Fruit fly (Drosophila melanogaster): ENCODE measurements around the gene CG12259.

The CG12259 gene

dm6 chr3R:27919385-27919789 is 1.5 kb downstream of the CG12259 start, which contains the start of gene Boh1 (continued):
- TF ChIP-seq ken (GFP tag; IDR thresholded peaks at IDR 0.05) (no peak), C15 (GFP tag; IDR thresholded peaks at IDR 0.05) (no peak), Poxn (GFP tag; IDR thresholded peaks at IDR 0.05) (no peak), crp (GFP tag; optimal IDR thresholded peaks at IDR 0.05) (no peak), Eip74EF (GFP tag; optimal IDR thresholded peaks at IDR 0.05) (peak in 1 of 2 experiments; percentile 12), Sox102F (GFP tag; optimal IDR thresholded peaks at IDR 0.05) (peak; percentile 18), CG10654 (GFP tag; optimal IDR thresholded peaks at IDR 0.05) (no peak), Opbp (GFP tag; IDR thresholded peaks at IDR 0.05; ENCODE audit: partially characterized antibody) (no peak), bcd (GFP tag; optimal IDR thresholded peaks at IDR 0.05) (no peak), CG17361 (GFP tag; IDR thresholded peaks at IDR 0.05) (peak; percentile 69; the same call in 2 of the 3 replicates), CG10959 (GFP tag; IDR thresholded peaks at IDR 0.05) (no peak), CG18764 (GFP tag; optimal IDR thresholded peaks at IDR 0.05) (peak; percentile 6), esg (GFP tag; conservative IDR thresholded peaks at IDR 0.05) (no peak), lab (GFP tag; optimal IDR thresholded peaks at IDR 0.05) (no peak), CG33557 (GFP tag; optimal IDR thresholded peaks at IDR 0.05) (peak; percentile 37), CG1024 (GFP tag; IDR thresholded peaks at IDR 0.05) (no peak), Fer3 (tag; optimal IDR thresholded peaks at IDR 0.05) (peak; percentile 17), Med (GFP tag) (peak; percentile 69), CG13775 (GFP tag; optimal IDR thresholded peaks at IDR 0.05) (peak; percentile 26), Dll (GFP tag; IDR thresholded peaks at IDR 0.05; ENCODE audit: partially characterized antibody) (no peak)

- no peak for TF ChIP-seq fu2 (GFP tag; optimal IDR thresholded peaks at IDR 0.05)
- peak; percentile 9; the same call in 2 of the 4 replicates for TF ChIP-seq Gug (GFP tag; IDR thresholded peaks at IDR 0.05)
- TF ChIP-seq crc (GFP tag; optimal IDR thresholded peaks at IDR 0.05) = no peak
- peak; percentile 74 for TF ChIP-seq sob (GFP tag; IDR thresholded peaks at IDR 0.05)
- peak; percentile 16; the same call in 1 of the 2 replicates for TF ChIP-seq E2f2 (GFP tag; IDR thresholded peaks at IDR 0.05)
- TF ChIP-seq CG13123 (GFP tag; optimal IDR thresholded peaks at IDR 0.05) = no peak
- no peak for TF ChIP-seq CG12299 (tag; optimal IDR thresholded peaks at IDR 0.05)
- peak; percentile 69 for TF ChIP-seq CG3281 (GFP tag; optimal IDR thresholded peaks at IDR 0.05)
- peak in 1 of 2 experiments; percentile 19 for TF ChIP-seq crp (GFP tag; optimal IDR thresholded peaks at IDR 0.05)
- TF ChIP-seq CG15011 (GFP tag; optimal IDR thresholded peaks at IDR 0.05) = no peak
- peak; percentile 11 for TF ChIP-seq vfl (GFP tag; optimal IDR thresholded peaks at IDR 0.05)
- TF ChIP-seq CoRest (tag; optimal IDR thresholded peaks at IDR 0.05) = peak; percentile 75
- TF ChIP-seq kay (GFP tag; optimal IDR thresholded peaks at IDR 0.05) = peak; percentile 55
- TF ChIP-seq CG6813 (GFP tag; optimal IDR thresholded peaks at IDR 0.05) = no peak
- TF ChIP-seq CG3726 (GFP tag; IDR thresholded peaks at IDR 0.05) = no peak
- peak; percentile 38 for TF ChIP-seq CG33557 (GFP tag; optimal IDR thresholded peaks at IDR 0.05)
- no peak for TF ChIP-seq Antp (GFP tag; optimal IDR thresholded peaks at IDR 0.05)
- no peak for TF ChIP-seq Usf (GFP tag; optimal IDR thresholded peaks at IDR 0.05)
- TF ChIP-seq B-H1 (GFP tag; IDR thresholded peaks at IDR 0.05) = no peak
- TF ChIP-seq CG3995 (GFP tag; optimal IDR thresholded peaks at IDR 0.05) = peak; percentile 26
- TF ChIP-seq Mrtf (GFP tag; IDR thresholded peaks at IDR 0.05) = no peak
- TF ChIP-seq exex (tag; optimal IDR thresholded peaks at IDR 0.05) = peak; percentile 48
- TF ChIP-seq repo (GFP tag; optimal IDR thresholded peaks at IDR 0.05) = no peak
- TF ChIP-seq CG10543 (GFP tag; optimal IDR thresholded peaks at IDR 0.05) = peak; percentile 80
- peak in 1 of 2 experiments; percentile 22 for TF ChIP-seq insv (GFP tag; optimal IDR thresholded peaks at IDR 0.05)
- TF ChIP-seq her (GFP tag; optimal IDR thresholded peaks at IDR 0.05) = no peak
- TF ChIP-seq CG2889 (GFP tag; IDR thresholded peaks at IDR 0.05) = no peak
- no peak for TF ChIP-seq hth (optimal IDR thresholded peaks at IDR 0.05)
- TF ChIP-seq CG3407 (GFP tag; optimal IDR thresholded peaks at IDR 0.05) = peak; percentile 17
- TF ChIP-seq CG34376 (GFP tag; optimal IDR thresholded peaks at IDR 0.05) = peak; percentile 20
- no peak for TF ChIP-seq CG1832 (GFP tag; optimal IDR thresholded peaks at IDR 0.05)
Measured at dm6 chr3R:27916355-27917019, 4.4 kb downstream of the CG12259 start, which contains the start of the genes CG5003 and mRpS22. Gene CG5003, minus strand, starts transcription at chr3R:27916516. Gene mRpS22, plus strand, starts transcription at chr3R:27916908.

All from whole organism, embryonic.